Fruit fly (Drosophila melanogaster): ENCODE data around the gene xit.

The xit gene

dm6 chrX:6860413-6861089 is 39.7 kb downstream of the xit start (continued):
- peak; percentile 50 for TF ChIP-seq CG10979 (tag; optimal IDR thresholded peaks at IDR 0.05)
- TF ChIP-seq CG12769 (tag; optimal IDR thresholded peaks at IDR 0.05) = peak; percentile 5
- no peak for TF ChIP-seq fd102C (GFP tag; optimal IDR thresholded peaks at IDR 0.05)
- TF ChIP-seq gfzf (GFP tag; optimal IDR thresholded peaks at IDR 0.05) = no peak
- peak; percentile 29; the same call in 1 of the 2 replicates for TF ChIP-seq lmd (GFP tag; IDR thresholded peaks at IDR 0.05)
- TF ChIP-seq ap (GFP tag; IDR thresholded peaks at IDR 0.05) = no peak
- TF ChIP-seq CG3281 (GFP tag; optimal IDR thresholded peaks at IDR 0.05) = peak; percentile 46
- TF ChIP-seq slp2 (GFP tag; optimal IDR thresholded peaks at IDR 0.05) = no peak
- no peak for TF ChIP-seq gce (GFP tag; IDR thresholded peaks at IDR 0.05)
- TF ChIP-seq Xrp1 (GFP tag; IDR thresholded peaks at IDR 0.05) = peak; percentile 36; the same call in 1 of the 2 replicates
- no peak for TF ChIP-seq cato (GFP tag; optimal IDR thresholded peaks at IDR 0.05; ENCODE audit: borderline replicate concordance)
- no peak for TF ChIP-seq Lpt (GFP tag; optimal IDR thresholded peaks at IDR 0.05)
- TF ChIP-seq zen (tag; optimal IDR thresholded peaks at IDR 0.05) = peak; percentile 25
- TF ChIP-seq CG11456 (GFP tag; IDR thresholded peaks at IDR 0.05) = no peak
- no peak for TF ChIP-seq pzg (GFP tag; optimal IDR thresholded peaks at IDR 0.05)
- peak; percentile 34 for TF ChIP-seq CG17829 (tag; optimal IDR thresholded peaks at IDR 0.05)
- no peak for TF ChIP-seq CG6813 (GFP tag; optimal IDR thresholded peaks at IDR 0.05)
- no peak for TF ChIP-seq repo (GFP tag; optimal IDR thresholded peaks at IDR 0.05)
- no peak for TF ChIP-seq z (GFP tag; IDR thresholded peaks at IDR 0.05)
- TF ChIP-seq bowl (GFP tag; IDR thresholded peaks at IDR 0.05) = no peak
- no peak for TF ChIP-seq Atf3 (GFP tag; optimal IDR thresholded peaks at IDR 0.05)
- TF ChIP-seq trem (tag; optimal IDR thresholded peaks at IDR 0.05) = no peak
- TF ChIP-seq CG1647 (GFP tag; optimal IDR thresholded peaks at IDR 0.05) = no peak
- TF ChIP-seq p53 (GFP tag; optimal IDR thresholded peaks at IDR 0.05) = no peak
- TF ChIP-seq PHDP (tag; optimal IDR thresholded peaks at IDR 0.05) = no peak
- TF ChIP-seq pum (GFP tag; optimal IDR thresholded peaks at IDR 0.05) = no peak
- TF ChIP-seq Hr78 (GFP tag; optimal IDR thresholded peaks at IDR 0.05) = no peak
- TF ChIP-seq Vsx1 (GFP tag; optimal IDR thresholded peaks at IDR 0.05) = no peak
- no peak for TF ChIP-seq br (optimal IDR thresholded peaks at IDR 0.05)
- TF ChIP-seq E2f2 (GFP tag; IDR thresholded peaks at IDR 0.05) = no peak
- no peak for TF ChIP-seq CG8290 (GFP tag; optimal IDR thresholded peaks at IDR 0.05)
- TF ChIP-seq CG8290 (tag; optimal IDR thresholded peaks at IDR 0.05) = no peak
- TF ChIP-seq CG2199 (GFP tag; IDR thresholded peaks at IDR 0.05) = 0 out of 3 replicates have a peak, but pooled peaks have one; percentile 20
- TF ChIP-seq Oli (tag; optimal IDR thresholded peaks at IDR 0.05) = peak; percentile 51
- TF ChIP-seq D (optimal IDR thresholded peaks at IDR 0.05) = no peak
- TF ChIP-seq D (GFP tag; optimal IDR thresholded peaks at IDR 0.05) = no peak
- TF ChIP-seq CG4282 (GFP tag; optimal IDR thresholded peaks at IDR 0.05) = no peak
- TF ChIP-seq dpn (GFP tag; optimal IDR thresholded peaks at IDR 0.05) = no peak
- no peak for TF ChIP-seq CG6683 (GFP tag; optimal IDR thresholded peaks at IDR 0.05)
- no peak for TF ChIP-seq fd3F (GFP tag; optimal IDR thresholded peaks at IDR 0.05)
- TF ChIP-seq CG8359 (GFP tag; optimal IDR thresholded peaks at IDR 0.05; ENCODE audit: borderline replicate concordance) = no peak
- TF ChIP-seq Dll (GFP tag; IDR thresholded peaks at IDR 0.05; ENCODE audit: partially characterized antibody) = no peak
- TF ChIP-seq psq (GFP tag; optimal IDR thresholded peaks at IDR 0.05) = peak; percentile 13
- TF ChIP-seq CG10147 (GFP tag; optimal IDR thresholded peaks at IDR 0.05) = no peak
- TF ChIP-seq CG34376 (GFP tag; optimal IDR thresholded peaks at IDR 0.05) = no peak
- peak; percentile 44; the same call in 2 of the 3 replicates for TF ChIP-seq row (GFP tag; IDR thresholded peaks at IDR 0.05)
- TF ChIP-seq Dp (GFP tag; optimal IDR thresholded peaks at IDR 0.05) = no peak
- no peak for TF ChIP-seq CG1832 (GFP tag; optimal IDR thresholded peaks at IDR 0.05)
- TF ChIP-seq pros (GFP tag; optimal IDR thresholded peaks at IDR 0.05) = peak; percentile 10
- no peak for TF ChIP-seq disco-r (GFP tag; optimal IDR thresholded peaks at IDR 0.05)
- no peak for TF ChIP-seq C15 (GFP tag; IDR thresholded peaks at IDR 0.05)
